Fruit fly (Drosophila melanogaster) whole organism: ENCODE data around the gene CG31826.

Experiments used
- Dll ChIP-seq: fragments of >200 bp; optimal IDR thresholded peaks from 2 replicates; lab custom pipeline; 2017
- pan ChIP-seq: fragments of >200 bp; optimal IDR thresholded peaks from 2 replicates; lab custom pipeline; 2017

- no peak for TF ChIP-seq pan (lab: Kevin White, UChicago)
- TF ChIP-seq Dll (lab: Kevin White, UChicago) = no peak
Measured at dm6 chr2L:15773013-15773412, at the start of gene CG31826.
